Worm (Caenorhabditis elegans): ENCODE results near the gene K05F1.1.

K05F1.1 gene

ce11 chrII:5816346-5816745 is 15.2 kb downstream of the K05F1.1 start, which contains the start of gene ZK1248.20:
TSS of gene ZK1248.20 (plus strand) at chrII:5816646.
- TF ChIP-seq F49E8.2 (tag; optimal IDR thresholded peaks at IDR 0.05; ENCODE audit: borderline replicate concordance) (no peak), lsy-2 (tag; optimal IDR thresholded peaks at IDR 0.05) (no peak), pha-4 (GFP tag; IDR thresholded peaks at IDR 0.05) (no peak), pha-4 (tag; optimal IDR thresholded peaks at IDR 0.05) (no peak), daf-8 (GFP tag; IDR thresholded peaks at IDR 0.05) (no peak), ceh-28 (tag; optimal IDR thresholded peaks at IDR 0.05) (no peak), R02D3.7 (tag; optimal IDR thresholded peaks at IDR 0.05) (no peak), ztf-11 (tag; optimal IDR thresholded peaks at IDR 0.05) (no peak)

ce11 chrII:5818298-5818697 is 17.1 kb downstream of the K05F1.1 start, which contains the start of gene ZK1248.4:
TSS of gene ZK1248.4 (plus strand) at chrII:5818598.
- TF ChIP-seq F26F4.8 (GFP tag; conservative IDR thresholded peaks at IDR 0.05) (no peak), lin-39 (tag; optimal IDR thresholded peaks at IDR 0.05) (no peak), mdl-1 (tag; optimal IDR thresholded peaks at IDR 0.05) (no peak), zag-1 (tag; optimal IDR thresholded peaks at IDR 0.05) (no peak)

- TF ChIP-seq lin-38 (GFP tag; IDR thresholded peaks at IDR 0.05) (peak; percentile 90), nhr-28 (tag; optimal IDR thresholded peaks at IDR 0.05) (peak; percentile 22), mxl-3 (GFP tag; optimal IDR thresholded peaks at IDR 0.05) (no peak), hif-1 (tag; optimal IDR thresholded peaks at IDR 0.05) (peak in 1 of 2 experiments; percentile 54), nhr-10 (tag; optimal IDR thresholded peaks at IDR 0.05) (no peak), T20F7.1 (GFP tag; optimal IDR thresholded peaks at IDR 0.05) (no peak), set-16 (GFP tag; IDR thresholded peaks at IDR 0.05) (no peak), lin-1 (GFP tag; IDR thresholded peaks at IDR 0.05) (no peak), aha-1 (tag) (peak; percentile 30), tra-1 (GFP tag; IDR thresholded peaks at IDR 0.05) (0 out of 2 replicates have a peak, but pooled peaks have one; percentile 21), Y48G9A.11 (GFP tag; IDR thresholded peaks at IDR 0.05) (peak; percentile 25; the same call in 1 of the 2 replicates), zfp-2 (tag; optimal IDR thresholded peaks at IDR 0.05) (no peak), ZK546.5 (tag; optimal IDR thresholded peaks at IDR 0.05) (no peak), ZK337.2 (GFP tag; IDR thresholded peaks at IDR 0.05) (0 out of 2 replicates have a peak, but pooled peaks have one; percentile 62), tag-97 (GFP tag; IDR thresholded peaks at IDR 0.05) (no peak), madf-9 (GFP tag; conservative IDR thresholded peaks at IDR 0.05) (peak; percentile 47; the same call in 1 of the 2 replicates), spr-3 (GFP tag; optimal IDR thresholded peaks at IDR 0.05) (no peak), snpc-1.2 (GFP tag; IDR thresholded peaks at IDR 0.05) (0 out of 2 replicates have a peak, but pooled peaks have one; percentile 9), dpl-1 (GFP tag; optimal IDR thresholded peaks at IDR 0.05) (peak; percentile 24), dmd-6 (GFP tag; IDR thresholded peaks at IDR 0.05) (peak; percentile 34), nhr-42 (GFP tag; IDR thresholded peaks at IDR 0.05) (no peak), mes-2 (tag; optimal IDR thresholded peaks at IDR 0.05; ENCODE audit: poor library complexity, severe bottlenecking) (peak; percentile 97), snpc-4 (tag; optimal IDR thresholded peaks at IDR 0.05) (no peak), dmd-9 (GFP tag; IDR thresholded peaks at IDR 0.05) (0 out of 2 replicates have a peak, but pooled peaks have one; percentile 40), vab-7 (GFP tag; IDR thresholded peaks at IDR 0.05) (0 out of 2 replicates have a peak, but pooled peaks have one; percentile 23), unc-130 (GFP tag; optimal IDR thresholded peaks at IDR 0.05) (peak; percentile 91)
Observed at ce11 chrII:5819655-5820054, 18.5 kb downstream of the K05F1.1 start.

Data from whole organism, L4 larva.